Fruit fly (Drosophila melanogaster): ENCODE results near the gene Vps13B.
A peak's percentile ranks its signal among the peaks of the same experiment; 100 is the strongest.

Gene Vps13B

DNA sequence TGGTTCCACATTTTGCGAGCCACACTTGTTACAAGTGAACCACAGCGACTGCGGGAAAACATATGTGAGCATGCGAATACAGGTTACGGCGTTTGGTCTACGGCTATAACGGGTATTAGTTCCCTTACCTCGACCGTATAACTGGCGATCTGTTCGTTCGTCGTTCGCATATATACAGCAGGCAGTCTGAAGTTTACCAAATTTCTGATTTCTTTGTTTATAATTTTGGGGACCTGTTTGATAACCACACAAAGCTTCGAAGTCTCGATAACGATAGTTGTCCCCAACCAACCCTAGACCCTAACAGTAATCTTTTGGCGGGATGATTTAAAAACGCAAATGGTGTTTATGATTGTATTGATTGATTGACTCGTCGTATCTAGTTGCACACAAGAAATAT is 57.4 kb downstream of the Vps13B start, which contains the start of gene Acph-1 (continued):
- TF ChIP-seq fd3F (GFP tag; optimal IDR thresholded peaks at IDR 0.05), result no peak
- TF ChIP-seq Sry-δ (GFP tag; optimal IDR thresholded peaks at IDR 0.05), result peak; percentile 46
- peak; percentile 9 for TF ChIP-seq CG6765 (GFP tag; optimal IDR thresholded peaks at IDR 0.05)
- TF ChIP-seq MESR4 (GFP tag; optimal IDR thresholded peaks at IDR 0.05), result peak; percentile 62
- peak; percentile 86 for TF ChIP-seq E2f2 (GFP tag; IDR thresholded peaks at IDR 0.05)
- no peak for TF ChIP-seq CG6254 (GFP tag; optimal IDR thresholded peaks at IDR 0.05)
- no peak for TF ChIP-seq slp2 (GFP tag; optimal IDR thresholded peaks at IDR 0.05)
- no peak for TF ChIP-seq CG4360 (GFP tag; IDR thresholded peaks at IDR 0.05)
- peak; percentile 40 for TF ChIP-seq pzg (GFP tag; optimal IDR thresholded peaks at IDR 0.05)
- TF ChIP-seq CG15514 (GFP tag; optimal IDR thresholded peaks at IDR 0.05), result peak; percentile 86
- TF ChIP-seq Dp (GFP tag; optimal IDR thresholded peaks at IDR 0.05), result peak; percentile 82
- TF ChIP-seq Hmx (GFP tag; optimal IDR thresholded peaks at IDR 0.05), result no peak
- peak; percentile 62 for TF ChIP-seq Med (GFP tag)
- no peak for TF ChIP-seq sd (tag; optimal IDR thresholded peaks at IDR 0.05)
- no peak for TF ChIP-seq CG12104 (GFP tag; optimal IDR thresholded peaks at IDR 0.05)
- TF ChIP-seq Dref (GFP tag; IDR thresholded peaks at IDR 0.05), result peak; percentile 69
- no peak for TF ChIP-seq HLH54F (GFP tag; optimal IDR thresholded peaks at IDR 0.05)
- TF ChIP-seq CG1832 (GFP tag; optimal IDR thresholded peaks at IDR 0.05), result no peak
- TF ChIP-seq CG1233 (GFP tag; optimal IDR thresholded peaks at IDR 0.05), result no peak
- peak; percentile 17 for TF ChIP-seq BEAF-32 (GFP tag; optimal IDR thresholded peaks at IDR 0.05)
- TF ChIP-seq Dek (tag; optimal IDR thresholded peaks at IDR 0.05), result no peak
- peak; percentile 32 for TF ChIP-seq bigmax (GFP tag; optimal IDR thresholded peaks at IDR 0.05)
- TF ChIP-seq CG10543 (GFP tag; optimal IDR thresholded peaks at IDR 0.05), result no peak
- TF ChIP-seq Hr51 (GFP tag; optimal IDR thresholded peaks at IDR 0.05), result no peak
- TF ChIP-seq CG2116 (GFP tag; optimal IDR thresholded peaks at IDR 0.05), result peak; percentile 98
- no peak for TF ChIP-seq CG10209 (GFP tag; optimal IDR thresholded peaks at IDR 0.05)
- TF ChIP-seq Pdp1 (GFP tag; optimal IDR thresholded peaks at IDR 0.05), result peak in 1 of 2 experiments; percentile 52
- TF ChIP-seq CG13287 (GFP tag; IDR thresholded peaks at IDR 0.05; ENCODE audit: partially characterized antibody), result peak; percentile 36; the same call in 1 of the 2 replicates
- peak; percentile 4 for TF ChIP-seq gfzf (GFP tag; optimal IDR thresholded peaks at IDR 0.05)

dm6 chr3R:29995035-29995434 is 59.3 kb downstream of the Vps13B start, which contains the start of the genes CG7903 and Sas-6:
TSS of gene CG7903 (minus strand) at chr3R:29995231.
TSS of gene Sas-6 (plus strand) at chr3R:29995357.
- TF ChIP-seq CG9215 (GFP tag; IDR thresholded peaks at IDR 0.05) (no peak), wek (GFP tag; optimal IDR thresholded peaks at IDR 0.05) (no peak), Hsf (GFP tag; optimal IDR thresholded peaks at IDR 0.05) (no peak), phol (tag; optimal IDR thresholded peaks at IDR 0.05) (peak; percentile 63), ash1 (GFP tag; optimal IDR thresholded peaks at IDR 0.05) (no peak), hb (GFP tag; IDR thresholded peaks at IDR 0.05; ENCODE audit: partially characterized antibody) (peak; percentile 70; the same call in 1 of the 3 replicates), unc-4 (GFP tag; IDR thresholded peaks at IDR 0.05; ENCODE audit: partially characterized antibody) (peak; percentile 77), CG4820 (GFP tag; optimal IDR thresholded peaks at IDR 0.05) (no peak), ftz-f1 (GFP tag; optimal IDR thresholded peaks at IDR 0.05) (no peak), NfI (GFP tag; optimal IDR thresholded peaks at IDR 0.05) (no peak), CG12236 (GFP tag; optimal IDR thresholded peaks at IDR 0.05) (no peak), CG18476 (GFP tag; optimal IDR thresholded peaks at IDR 0.05) (no peak), CG12744 (GFP tag; optimal IDR thresholded peaks at IDR 0.05) (no peak), Atf-2 (GFP tag; optimal IDR thresholded peaks at IDR 0.05) (no peak), pzg (GFP tag; optimal IDR thresholded peaks at IDR 0.05) (peak; percentile 74), CG2875 (GFP tag; optimal IDR thresholded peaks at IDR 0.05) (no peak), CG7357 (GFP tag; IDR thresholded peaks at IDR 0.05) (no peak), zen (tag; optimal IDR thresholded peaks at IDR 0.05) (no peak), lab (GFP tag; optimal IDR thresholded peaks at IDR 0.05) (no peak), Nf-YC (tag; optimal IDR thresholded peaks at IDR 0.05) (no peak), CG9609 (GFP tag; optimal IDR thresholded peaks at IDR 0.05) (no peak), ham (GFP tag; IDR thresholded peaks at IDR 0.05) (no peak), Dp (GFP tag; optimal IDR thresholded peaks at IDR 0.05) (peak; percentile 67), CG2116 (GFP tag; optimal IDR thresholded peaks at IDR 0.05) (peak; percentile 92)

Data from whole organism, embryonic.